Worm (Caenorhabditis elegans) whole organism, young adult: ENCODE results near the gene mtm-5.
A peak's percentile ranks its signal among the peaks of the same experiment; 100 is the strongest.

Experiments
- B0035.1 ChIP-seq: sonication (generic microtip); optimal IDR thresholded peaks from 2 replicates; lab custom pipeline; 2016; ENCODE audit warnings: missing genetic modification characterization, mild to moderate bottlenecking, missing compliant biosample characterization, missing genotype, missing genetic modification reagents
- B0336.3 ChIP-seq: fragments of 200-800 bp; sonication (Bioruptor generic); IDR thresholded peaks from 2 replicates; pipeline ENCODE4 v1.3.6; 2022; ENCODE audit warnings: missing genetic modification characterization, missing compliant biosample characterization
- C17E4.6 ChIP-seq: fragments of 200-800 bp; sonication (Bioruptor generic); IDR thresholded peaks from 2 replicates; pipeline ENCODE4 v1.3.6; 2022; ENCODE audit warnings: missing genetic modification reagents, missing genetic modification characterization, missing compliant biosample characterization
- D2030.7 ChIP-seq: fragments of 200-800 bp; sonication (Bioruptor generic); IDR thresholded peaks from 2 replicates; pipeline ENCODE4 v1.3.6; 2022; ENCODE audit warnings: missing genetic modification reagents, missing genetic modification characterization, missing compliant biosample characterization
- F39B2.1 ChIP-seq: fragments of 200-800 bp; sonication (Bioruptor generic); IDR thresholded peaks from 2 replicates; pipeline ENCODE4 v1.3.6; 2022; ENCODE audit warnings: missing genetic modification reagents, missing genetic modification characterization, missing compliant biosample characterization
- F52B5.7 ChIP-seq: sonication (generic microtip); optimal IDR thresholded peaks from 2 replicates; lab custom pipeline; 2016; ENCODE audit warnings: mild to moderate bottlenecking, missing genetic modification characterization, missing compliant biosample characterization
- F57A8.1 ChIP-seq: fragments of 200-800 bp; sonication (Bioruptor generic); optimal IDR thresholded peaks from 2 replicates; lab custom pipeline; 2018; ENCODE audit warnings: mild to moderate bottlenecking, missing genetic modification characterization, moderate library complexity, missing compliant biosample characterization
- Y56A3A.18 ChIP-seq: fragments of 200-800 bp; sonication (Bioruptor generic); IDR thresholded peaks from 2 replicates; pipeline ENCODE4 v1.3.6; 2022; ENCODE audit warnings: missing genetic modification reagents, missing genetic modification characterization, missing compliant biosample characterization
- akir-1 ChIP-seq: fragments of 200-800 bp; sonication (Bioruptor generic); optimal IDR thresholded peaks from 2 replicates; lab custom pipeline; 2018; ENCODE audit warnings: mild to moderate bottlenecking, missing genetic modification characterization, moderate library complexity, missing compliant biosample characterization
- aptf-2 ChIP-seq: fragments of 200-800 bp; sonication (Bioruptor generic); conservative IDR thresholded peaks from 2 replicates; pipeline ENCODE4 v1.3.6; 2022; ENCODE audit warnings: missing genetic modification reagents, missing genetic modification characterization, missing compliant biosample characterization
- atf-7 ChIP-seq: sonication (generic microtip); optimal IDR thresholded peaks from 2 replicates; lab custom pipeline; 2017; ENCODE audit warnings: mild to moderate bottlenecking, missing genetic modification characterization, missing compliant biosample characterization
- athp-1 ChIP-seq: sonication (generic microtip); optimal IDR thresholded peaks from 2 replicates; lab custom pipeline; 2017; ENCODE audit warnings: mild to moderate bottlenecking, missing genetic modification characterization, missing compliant biosample characterization
- attf-3 ChIP-seq: fragments of 200-800 bp; sonication (Bioruptor generic); conservative IDR thresholded peaks from 2 replicates; pipeline ENCODE4 v1.3.6; 2022; ENCODE audit warnings: missing genetic modification reagents, missing genetic modification characterization, missing compliant biosample characterization
- bed-2 ChIP-seq: fragments of 200-800 bp; sonication (Bioruptor generic); IDR thresholded peaks from 2 replicates; pipeline ENCODE4 v1.3.6; 2022; ENCODE audit warnings: missing genetic modification reagents, missing genetic modification characterization, missing compliant biosample characterization
- cebp-1 ChIP-seq, 2 experiments: fragments of 200-800 bp in 1 of 2; sonication (Bioruptor generic) in 1 of 2; sonication (generic microtip) in 1 of 2; IDR thresholded peaks in 1 of 2; optimal IDR thresholded peaks in 1 of 2; 2 replicates each; pipeline versions ENCODE4 v1.3.6 to Lab custom; 2017 to 2022; ENCODE audit warnings: missing compliant biosample characterization in 2 of 2, missing genetic modification characterization in 2 of 2, mild to moderate bottlenecking in 1 of 2, missing genetic modification reagents in 1 of 2, moderate library complexity in 1 of 2
- ceh-58 ChIP-seq: fragments of 200-800 bp; sonication (Bioruptor generic); IDR thresholded peaks from 2 replicates; pipeline ENCODE4 v1.3.6; 2022; ENCODE audit warnings: missing genetic modification characterization, missing compliant biosample characterization
- dpff-1 ChIP-seq: sonication (generic microtip); optimal IDR thresholded peaks from 2 replicates; lab custom pipeline; 2017; ENCODE audit warnings: mild to moderate bottlenecking, missing genetic modification characterization, missing compliant biosample characterization
- efl-1 ChIP-seq: fragments of 150-350 bp; optimal IDR thresholded peaks from 2 replicates; lab custom pipeline; 2014; ENCODE audit warnings: missing biosample characterization, missing genetic modification reagents, missing genetic modification characterization
- egl-18 ChIP-seq: fragments of 200-800 bp; sonication (Bioruptor generic); IDR thresholded peaks from 2 replicates; pipeline ENCODE4 v1.3.6; 2022; ENCODE audit warnings: missing genetic modification reagents, missing genetic modification characterization, missing compliant biosample characterization
- fkh-3 ChIP-seq: sonication (generic microtip); optimal IDR thresholded peaks from 2 replicates; lab custom pipeline; 2016; ENCODE audit warnings: mild to moderate bottlenecking, missing genetic modification characterization, missing compliant biosample characterization
- hmg-20 ChIP-seq: fragments of 200-800 bp; sonication (Bioruptor generic); IDR thresholded peaks from 2 replicates; pipeline ENCODE4 v1.3.6; 2022; ENCODE audit warnings: missing genetic modification reagents, missing genetic modification characterization, missing compliant biosample characterization
- hrde-1 ChIP-seq: sonication (generic microtip); optimal IDR thresholded peaks from 2 replicates; lab custom pipeline; 2016; ENCODE audit warnings: missing genetic modification characterization, mild to moderate bottlenecking, missing compliant biosample characterization, moderate library complexity, missing genotype, missing genetic modification reagents, borderline replicate concordance
- lag-1 ChIP-seq: fragments of 200-800 bp; sonication (Bioruptor generic); IDR thresholded peaks from 2 replicates; pipeline ENCODE4 v1.3.6; 2022; ENCODE audit warnings: missing genetic modification reagents, missing genetic modification characterization, missing compliant biosample characterization
- let-526 ChIP-seq: fragments of 200-800 bp; sonication (Bioruptor generic); IDR thresholded peaks from 2 replicates; pipeline ENCODE4 v1.3.6; 2022; ENCODE audit warnings: missing genetic modification reagents, missing genetic modification characterization, missing compliant biosample characterization
- lir-1 ChIP-seq: fragments of 200-800 bp; sonication (Bioruptor generic); conservative IDR thresholded peaks from 2 replicates; pipeline ENCODE4 v1.3.6; 2022; ENCODE audit warnings: missing genetic modification reagents, missing genetic modification characterization, missing compliant biosample characterization
- lsl-1 ChIP-seq: fragments of 200-800 bp; sonication (Bioruptor generic); optimal IDR thresholded peaks from 2 replicates; lab custom pipeline; 2018; ENCODE audit warnings: mild to moderate bottlenecking, missing genetic modification characterization, moderate library complexity, missing compliant biosample characterization
- madf-10 ChIP-seq: sonication (generic microtip); optimal IDR thresholded peaks from 2 replicates; lab custom pipeline; 2016; ENCODE audit warnings: mild to moderate bottlenecking, missing genetic modification characterization, missing compliant biosample characterization
- mcd-1 ChIP-seq: fragments of 200-800 bp; sonication (Bioruptor generic); IDR thresholded peaks from 2 replicates; pipeline ENCODE4 v1.3.6; 2022; ENCODE audit warnings: missing genetic modification reagents, missing genetic modification characterization, missing compliant biosample characterization
- mel-28 ChIP-seq: sonication (generic microtip); optimal IDR thresholded peaks from 2 replicates; lab custom pipeline; 2016; ENCODE audit warnings: borderline replicate concordance, mild to moderate bottlenecking, missing genetic modification characterization, missing compliant biosample characterization
- mes-4 ChIP-seq: sonication (generic microtip); optimal IDR thresholded peaks from 2 replicates; lab custom pipeline; 2016; ENCODE audit warnings: missing genotype, missing genetic modification characterization, missing compliant biosample characterization
- nfyb-1 ChIP-seq: fragments of 200-800 bp; sonication (Bioruptor generic); IDR thresholded peaks from 2 replicates; pipeline ENCODE4 v1.3.6; 2022; ENCODE audit warnings: missing genetic modification reagents, missing genetic modification characterization, missing compliant biosample characterization
- nhr-120 ChIP-seq: fragments of 200-800 bp; sonication (Bioruptor generic); IDR thresholded peaks from 2 replicates; pipeline ENCODE4 v1.3.6; 2022; ENCODE audit warnings: missing genetic modification characterization, missing compliant biosample characterization
- nhr-27 ChIP-seq: fragments of 200-800 bp; sonication (Bioruptor generic); optimal IDR thresholded peaks from 2 replicates; lab custom pipeline; 2018; ENCODE audit warnings: mild to moderate bottlenecking, missing genetic modification characterization, moderate library complexity, missing compliant biosample characterization
- nhr-80 ChIP-seq: sonication (generic microtip); optimal IDR thresholded peaks from 2 replicates; lab custom pipeline; 2016; ENCODE audit warnings: missing genetic modification characterization, missing compliant biosample characterization
- nhr-90 ChIP-seq: sonication (generic microtip); optimal IDR thresholded peaks from 2 replicates; lab custom pipeline; 2016; ENCODE audit warnings: missing genotype, mild to moderate bottlenecking, missing genetic modification characterization, missing compliant biosample characterization
- repo-1 ChIP-seq: sonication (generic microtip); optimal IDR thresholded peaks from 2 replicates; lab custom pipeline; 2017; ENCODE audit warnings: mild to moderate bottlenecking, missing genetic modification characterization, missing compliant biosample characterization
- snpc-1.3 ChIP-seq: sonication (generic microtip); optimal IDR thresholded peaks from 2 replicates; lab custom pipeline; 2017; ENCODE audit warnings: missing genetic modification characterization, mild to moderate bottlenecking, missing compliant biosample characterization, antibody characterized with exemption, moderate library complexity, missing genotype, missing genetic modification reagents; ENCODE audit not compliant: insufficient read depth
- sptf-2 ChIP-seq: fragments of 200-800 bp; sonication (Bioruptor generic); optimal IDR thresholded peaks from 2 replicates; lab custom pipeline; 2018; ENCODE audit warnings: mild to moderate bottlenecking, missing genetic modification characterization, missing compliant biosample characterization
- tbx-9 ChIP-seq: sonication (generic microtip); optimal IDR thresholded peaks from 2 replicates; lab custom pipeline; 2016; ENCODE audit warnings: borderline replicate concordance, missing genetic modification characterization, inconsistent platforms, missing compliant biosample characterization
- unc-62 ChIP-seq: fragments of 150-350 bp; optimal IDR thresholded peaks from 2 replicates; lab custom pipeline; 2014; ENCODE audit warnings: missing biosample characterization, missing genetic modification reagents, missing genetic modification characterization
- zfh-2 ChIP-seq: fragments of 200-800 bp; sonication (Bioruptor generic); conservative IDR thresholded peaks from 2 replicates; pipeline ENCODE4 v1.3.6; 2022; ENCODE audit warnings: missing genetic modification reagents, missing genetic modification characterization, missing compliant biosample characterization
- ztf-18 ChIP-seq: sonication (generic microtip); optimal IDR thresholded peaks from 2 replicates; lab custom pipeline; 2016; ENCODE audit warnings: missing genotype, mild to moderate bottlenecking, missing genetic modification characterization, missing compliant biosample characterization
- ztf-28 ChIP-seq: fragments of 200-800 bp; sonication (Bioruptor generic); IDR thresholded peaks from 2 replicates; pipeline ENCODE4 v1.3.6; 2022; ENCODE audit warnings: missing genetic modification reagents, missing genetic modification characterization, missing compliant biosample characterization
- ztf-3 ChIP-seq: fragments of 200-800 bp; sonication (Bioruptor generic); optimal IDR thresholded peaks from 2 replicates; lab custom pipeline; 2018; ENCODE audit warnings: mild to moderate bottlenecking, missing genetic modification characterization, missing compliant biosample characterization

The mtm-5 gene

DNA sequence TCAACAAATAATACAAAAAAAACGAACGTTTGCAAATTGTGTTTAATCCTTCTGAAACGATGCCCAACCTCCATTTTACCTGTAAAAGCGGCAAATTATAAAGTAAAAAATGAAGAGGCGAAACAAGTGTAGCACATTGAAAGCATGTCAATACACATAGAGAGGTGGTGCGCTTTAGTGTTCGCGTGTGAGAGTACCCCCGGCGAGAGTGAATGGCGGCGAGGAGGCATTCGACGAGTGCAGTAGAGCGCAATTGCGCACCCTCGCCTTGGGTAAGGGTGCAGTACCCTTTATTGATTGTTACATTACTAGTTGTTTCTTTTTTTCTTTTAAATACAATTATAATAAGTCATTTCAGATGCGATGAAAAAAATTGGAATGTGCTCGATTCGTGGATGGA lies 32.0 kb upstream of the mtm-5 start, which contains the start of gene hst-6 (continued):
- TF ChIP-seq ztf-28 (no peak), let-526 (GFP tag; lab: Robert Waterston, UW) (no peak), fkh-3 (tag; lab: Kevin White, UChicago) (no peak), mcd-1 (GFP tag; lab: Robert Waterston, UW) (peak; percentile 96), C17E4.6 (no peak), attf-3 (GFP tag; lab: Robert Waterston, UW) (peak; percentile 78), nhr-80 (tag; lab: Kevin White, UChicago) (peak; percentile 81), athp-1 (tag; lab: Kevin White, UChicago) (no peak), cebp-1 (GFP tag; IDR thresholded peaks at IDR 0.05; lab: Robert Waterston, UW) (no peak), cebp-1 (tag; optimal IDR thresholded peaks at IDR 0.05; lab: Kevin White, UChicago) (peak; percentile 63), Y56A3A.18 (GFP tag; lab: Robert Waterston, UW) (no peak), aptf-2 (no peak), zfh-2 (GFP tag; lab: Robert Waterston, UW) (peak; percentile 88), egl-18 (GFP tag; lab: Robert Waterston, UW) (no peak), ceh-58 (GFP tag; lab: Robert Waterston, UW) (no peak), bed-2 (GFP tag; lab: Robert Waterston, UW) (no peak), lag-1 (no peak)

DNA sequence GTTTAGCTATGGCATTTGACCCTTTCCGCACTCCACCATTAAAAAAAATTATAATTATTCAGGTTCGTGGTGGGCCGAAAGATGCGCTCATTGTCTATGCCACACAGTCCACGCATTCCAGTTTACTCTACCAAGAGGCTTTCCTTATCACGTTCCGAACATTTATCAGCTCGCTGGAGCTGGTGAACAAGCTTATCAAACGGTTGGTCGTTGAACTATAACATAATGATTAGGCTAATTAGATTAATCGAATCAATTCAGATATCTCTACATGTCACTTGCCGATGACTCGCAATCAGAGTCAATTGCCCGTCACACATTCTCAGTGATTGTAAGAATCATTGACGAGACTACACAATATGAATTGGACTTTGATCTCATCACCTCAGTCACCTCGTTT lies 26.2 kb upstream of the mtm-5 start:
- TF ChIP-seq efl-1 (GFP tag; lab: Kevin White, UChicago): no peak
- no peak for TF ChIP-seq F39B2.1 (GFP tag; lab: Robert Waterston, UW)
- TF ChIP-seq repo-1 (tag; lab: Kevin White, UChicago): no peak
- TF ChIP-seq mel-28 (tag; lab: Kevin White, UChicago): no peak
- TF ChIP-seq D2030.7: no peak
- no peak for TF ChIP-seq hmg-20 (GFP tag; lab: Robert Waterston, UW)
- TF ChIP-seq tbx-9: no peak
- no peak for TF ChIP-seq dpff-1
- TF ChIP-seq B0336.3 (GFP tag; lab: Robert Waterston, UW): no peak
- TF ChIP-seq snpc-1.3 (tag; lab: Kevin White, UChicago): no peak
- TF ChIP-seq ztf-3 (GFP tag; lab: Kevin White, UChicago): no peak
- TF ChIP-seq atf-7 (tag; lab: Kevin White, UChicago): no peak
- no peak for TF ChIP-seq akir-1 (GFP tag; lab: Kevin White, UChicago)
- TF ChIP-seq sptf-2 (GFP tag; lab: Kevin White, UChicago): no peak
- no peak for TF ChIP-seq ztf-28
- TF ChIP-seq hrde-1 (tag; lab: Kevin White, UChicago): no peak
- no peak for TF ChIP-seq athp-1 (tag; lab: Kevin White, UChicago)
- no peak for TF ChIP-seq lsl-1
- no peak for TF ChIP-seq lir-1 (GFP tag; lab: Robert Waterston, UW)
- TF ChIP-seq, all 124 proteins: peak for 0

DNA sequence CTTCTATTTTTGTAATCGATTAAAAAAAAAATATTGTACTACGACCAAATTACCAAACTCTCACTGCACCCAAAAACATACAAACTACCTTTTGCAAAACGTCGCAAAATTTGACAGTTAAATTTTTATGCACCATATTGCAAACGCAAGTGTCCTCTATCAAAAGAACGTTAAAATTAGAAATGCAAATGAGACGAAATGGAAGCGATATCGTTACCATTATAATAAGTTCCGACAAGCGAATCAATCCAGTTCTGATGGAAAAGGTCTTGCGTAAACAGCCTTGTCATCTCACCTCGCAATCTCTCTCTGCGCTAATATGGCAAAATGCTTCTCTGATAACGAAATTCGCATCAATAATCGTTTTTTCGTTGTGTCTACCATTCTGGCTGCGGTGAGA lies 24.9 kb upstream of the mtm-5 start:
- TF ChIP-seq ztf-18 (no peak), nhr-80 (tag; lab: Kevin White, UChicago) (peak; percentile 21)

DNA sequence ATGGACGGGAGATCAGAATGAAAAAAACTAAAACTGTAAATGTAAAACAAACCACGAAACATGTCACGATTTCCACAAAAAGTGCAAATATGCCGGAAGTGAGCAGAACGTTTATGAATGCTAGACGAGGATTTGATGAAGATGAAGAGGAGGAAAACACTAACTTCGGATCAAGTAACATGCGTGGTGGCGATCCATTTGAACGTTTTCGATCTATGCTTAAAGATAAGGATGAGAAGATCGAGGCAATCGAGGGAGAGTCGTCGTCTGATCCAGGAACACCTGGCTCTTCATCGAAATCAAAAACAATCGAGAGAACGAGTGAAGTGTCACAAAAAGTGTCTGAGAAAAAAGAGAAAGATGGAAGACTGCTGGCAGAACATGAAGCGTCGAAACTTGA lies 22.1 kb upstream of the mtm-5 start:
- TF ChIP-seq F57A8.1 (GFP tag; lab: Kevin White, UChicago): no peak
- no peak for TF ChIP-seq nhr-27
- TF ChIP-seq madf-10 (tag; lab: Kevin White, UChicago): no peak
- TF ChIP-seq mcd-1 (GFP tag; lab: Robert Waterston, UW): no peak
- TF ChIP-seq snpc-1.3 (tag; lab: Kevin White, UChicago): no peak
- TF ChIP-seq nhr-120 (GFP tag; lab: Robert Waterston, UW): no peak
- TF ChIP-seq cebp-1 (GFP tag; IDR thresholded peaks at IDR 0.05; lab: Robert Waterston, UW): no peak
- TF ChIP-seq cebp-1 (tag; optimal IDR thresholded peaks at IDR 0.05; lab: Kevin White, UChicago): no peak
- no peak for TF ChIP-seq B0035.1 (tag; lab: Kevin White, UChicago)
- no peak for TF ChIP-seq nhr-90
- TF ChIP-seq efl-1 (GFP tag; lab: Kevin White, UChicago): no peak
- no peak for TF ChIP-seq nfyb-1 (GFP tag; lab: Robert Waterston, UW)
- TF ChIP-seq unc-62 (GFP tag; lab: Kevin White, UChicago): no peak
- TF ChIP-seq nhr-80 (tag; lab: Kevin White, UChicago): no peak
- no peak for TF ChIP-seq mes-4
- no peak for TF ChIP-seq F52B5.7
- TF ChIP-seq, all 124 proteins: peak for 0
